Worm (Caenorhabditis elegans) whole organism, L4 larva: ENCODE results near the gene arrd-24.

Experiments used
- D1046.2 ChIP-seq: fragments of 200-800 bp; sonication (Bioruptor generic); IDR thresholded peaks from 2 replicates; pipeline ENCODE4 v1.3.6; 2022; ENCODE audit warnings: missing genetic modification characterization, missing compliant biosample characterization
- F37D6.2 ChIP-seq: sonication (generic microtip); optimal IDR thresholded peaks from 2 replicates; lab custom pipeline; 2016; ENCODE audit warnings: mild to moderate bottlenecking, missing genetic modification characterization, missing compliant biosample characterization
- F44E2.7 ChIP-seq: fragments of 200-800 bp; sonication (Bioruptor generic); IDR thresholded peaks from 2 replicates; pipeline ENCODE4 v2.1.2; 2022; ENCODE audit warnings: missing genetic modification characterization, missing compliant biosample characterization
- F49E8.2 ChIP-seq: sonication (generic microtip); optimal IDR thresholded peaks from 2 replicates; lab custom pipeline; 2016; ENCODE audit warnings: missing compliant biosample characterization, mild to moderate bottlenecking, missing genetic modification characterization, borderline replicate concordance
- T26A8.4 ChIP-seq: fragments of 200-800 bp; sonication (Bioruptor generic); IDR thresholded peaks from 2 replicates; pipeline ENCODE4 v1.3.6; 2022; ENCODE audit warnings: missing genetic modification characterization, missing compliant biosample characterization
- Y48G9A.11 ChIP-seq: fragments of 200-800 bp; sonication (Bioruptor generic); IDR thresholded peaks from 2 replicates; pipeline ENCODE4 v1.3.6; 2022; ENCODE audit warnings: missing genetic modification reagents, missing genetic modification characterization, missing compliant biosample characterization
- ZK546.5 ChIP-seq, 2 experiments: sonication (generic microtip); optimal IDR thresholded peaks; 2 replicates each; lab custom pipeline; 2017; ENCODE audit warnings: missing biosample characterization in 2 of 2, missing genetic modification characterization in 2 of 2
- ama-1 ChIP-seq: fragments of 150-350 bp; optimal IDR thresholded peaks from 2 replicates; lab custom pipeline; 2014; ENCODE audit warnings: inconsistent platforms, mixed read lengths
- arid-1 ChIP-seq: fragments of 200-800 bp; sonication (Bioruptor generic); conservative IDR thresholded peaks from 2 replicates; pipeline ENCODE4 v1.3.6; 2022; ENCODE audit warnings: missing genetic modification reagents, missing genetic modification characterization, missing compliant biosample characterization
- ceh-44 ChIP-seq: fragments of 200-800 bp; sonication (Bioruptor generic); IDR thresholded peaks from 2 replicates; pipeline ENCODE4 v1.3.6; 2022; ENCODE audit warnings: missing genetic modification reagents, missing genetic modification characterization, missing compliant biosample characterization
- ceh-62 ChIP-seq: sonication (generic microtip); optimal IDR thresholded peaks from 2 replicates; lab custom pipeline; 2017; ENCODE audit warnings: missing biosample characterization, missing genetic modification characterization
- ces-1 ChIP-seq: fragments of 150-350 bp; sonication (generic microtip); optimal IDR thresholded peaks from 4 replicates; lab custom pipeline; 2014; ENCODE audit warnings: missing biosample characterization, missing genetic modification reagents, missing genetic modification characterization
- cey-2 ChIP-seq: sonication (generic microtip); optimal IDR thresholded peaks from 3 replicates; lab custom pipeline; 2017; ENCODE audit warnings: missing genetic modification characterization, mild to moderate bottlenecking, missing compliant biosample characterization, antibody characterized with exemption, borderline replicate concordance; ENCODE audit not compliant: insufficient read depth
- ctbp-1 ChIP-seq: fragments of 200-800 bp; sonication (Bioruptor generic); IDR thresholded peaks from 2 replicates; pipeline ENCODE4 v1.3.6; 2022; ENCODE audit warnings: missing genetic modification reagents, missing genetic modification characterization, missing compliant biosample characterization
- daf-12 ChIP-seq: fragments of 150-350 bp; optimal IDR thresholded peaks from 2 replicates; lab custom pipeline; 2014; ENCODE audit warnings: missing biosample characterization, missing genetic modification reagents, missing genetic modification characterization
- daf-16 ChIP-seq, 3 experiments: sonication (generic microtip); optimal IDR thresholded peaks; 2 replicates each; lab custom pipeline; 2016 to 2017; ENCODE audit warnings: missing genetic modification characterization in 3 of 3, missing genetic modification reagents in 3 of 3, mild to moderate bottlenecking in 2 of 3, missing compliant biosample characterization in 2 of 3, missing biosample characterization in 1 of 3, moderate library complexity in 1 of 3
- daf-8 ChIP-seq: fragments of 200-800 bp; sonication (Bioruptor generic); IDR thresholded peaks from 2 replicates; pipeline ENCODE4 v1.3.6; 2022; ENCODE audit warnings: missing genetic modification characterization, missing compliant biosample characterization
- dmd-6 ChIP-seq: fragments of 200-800 bp; sonication (Bioruptor generic); IDR thresholded peaks from 2 replicates; pipeline ENCODE4 v1.3.6; 2022; ENCODE audit warnings: missing genetic modification reagents, missing genetic modification characterization, missing compliant biosample characterization
- dmd-8 ChIP-seq: fragments of 200-800 bp; sonication (Bioruptor generic); IDR thresholded peaks from 2 replicates; pipeline ENCODE4 v1.3.6; 2022; ENCODE audit warnings: missing genetic modification characterization, missing compliant biosample characterization
- dpl-1 ChIP-seq: fragments of 150-350 bp; optimal IDR thresholded peaks from 2 replicates; lab custom pipeline; 2014; ENCODE audit warnings: missing biosample characterization, missing genetic modification reagents, missing genetic modification characterization
- duxl-1 ChIP-seq: sonication (generic microtip); optimal IDR thresholded peaks from 2 replicates; lab custom pipeline; 2016; ENCODE audit warnings: mild to moderate bottlenecking, missing genetic modification characterization, moderate library complexity, missing compliant biosample characterization; ENCODE audit not compliant: poor library complexity
- dve-1 ChIP-seq: sonication (generic microtip); optimal IDR thresholded peaks from 2 replicates; lab custom pipeline; 2017; ENCODE audit warnings: antibody characterized with exemption, mild to moderate bottlenecking, missing genetic modification characterization, missing compliant biosample characterization; ENCODE audit not compliant: insufficient read depth
- gei-8 ChIP-seq: fragments of 200-800 bp; sonication (Bioruptor generic); optimal IDR thresholded peaks from 2 replicates; lab custom pipeline; 2018; ENCODE audit warnings: mild to moderate bottlenecking, missing genetic modification characterization, missing compliant biosample characterization
- hif-1 ChIP-seq, 2 experiments: sonication (generic microtip); optimal IDR thresholded peaks; 2 replicates each; lab custom pipeline; 2016 to 2017; ENCODE audit warnings: missing compliant biosample characterization in 2 of 2, missing genetic modification characterization in 2 of 2, missing genetic modification reagents in 2 of 2, missing genotype in 2 of 2, mild to moderate bottlenecking in 1 of 2
- hlh-11 ChIP-seq: fragments of 200-800 bp; sonication (Bioruptor generic); optimal IDR thresholded peaks from 2 replicates; lab custom pipeline; 2018; ENCODE audit warnings: mild to moderate bottlenecking, missing genetic modification characterization, missing compliant biosample characterization
- hlh-30 ChIP-seq: sonication (generic microtip); optimal IDR thresholded peaks from 2 replicates; lab custom pipeline; 2017; ENCODE audit warnings: antibody characterized with exemption, mild to moderate bottlenecking, missing genetic modification characterization, missing compliant biosample characterization; ENCODE audit not compliant: insufficient read depth
- hmg-1.1 ChIP-seq: fragments of 200-800 bp; sonication (Bioruptor generic); IDR thresholded peaks from 2 replicates; pipeline ENCODE4 v1.3.6; 2022; ENCODE audit warnings: missing genetic modification reagents, missing genetic modification characterization, missing compliant biosample characterization
- lim-7 ChIP-seq: fragments of 200-800 bp; sonication (Bioruptor generic); IDR thresholded peaks from 2 replicates; pipeline ENCODE4 v1.3.6; 2022; ENCODE audit warnings: missing genetic modification characterization, missing compliant biosample characterization
- lin-39 ChIP-seq: fragments of 150-350 bp; optimal IDR thresholded peaks from 2 replicates; lab custom pipeline; 2014; ENCODE audit warnings: missing biosample characterization, missing genetic modification reagents, missing genetic modification characterization
- lir-3 ChIP-seq: sonication (generic microtip); optimal IDR thresholded peaks from 2 replicates; lab custom pipeline; 2016; ENCODE audit warnings: mild to moderate bottlenecking, missing genetic modification characterization, missing compliant biosample characterization
- mdl-1 ChIP-seq, 2 experiments: fragments of 150-350 bp in 1 of 2; sonication (generic microtip) in 1 of 2; optimal IDR thresholded peaks; 2 replicates each; lab custom pipeline; 2014 to 2017; ENCODE audit warnings: missing biosample characterization in 2 of 2, missing genetic modification characterization in 2 of 2
- mdt-29 ChIP-seq: fragments of 200-800 bp; sonication (Bioruptor generic); IDR thresholded peaks from 2 replicates; pipeline ENCODE4 v1.3.6; 2022; ENCODE audit warnings: missing genetic modification reagents, missing genetic modification characterization, missing compliant biosample characterization
- mes-2 ChIP-seq: sonication (generic microtip); optimal IDR thresholded peaks from 2 replicates; lab custom pipeline; 2016; ENCODE audit warnings: missing genotype, mild to moderate bottlenecking, missing genetic modification characterization, missing compliant biosample characterization; ENCODE audit not compliant: poor library complexity, severe bottlenecking
- mxl-3 ChIP-seq: fragments of 200-800 bp; sonication (Bioruptor generic); optimal IDR thresholded peaks from 2 replicates; lab custom pipeline; 2018; ENCODE audit warnings: mild to moderate bottlenecking, missing genetic modification characterization, missing compliant biosample characterization
- nhr-11 ChIP-seq: fragments of 150-350 bp; optimal IDR thresholded peaks from 2 replicates; lab custom pipeline; 2014; ENCODE audit warnings: missing biosample characterization, missing genetic modification characterization
- nhr-237 ChIP-seq: sonication (generic microtip); optimal IDR thresholded peaks from 2 replicates; lab custom pipeline; 2017; ENCODE audit warnings: missing biosample characterization, missing genetic modification characterization
- nhr-6 ChIP-seq: fragments of 150-350 bp; optimal IDR thresholded peaks from 2 replicates; lab custom pipeline; 2014; ENCODE audit warnings: missing biosample characterization, missing genetic modification characterization
- nhr-77 ChIP-seq: fragments of 150-350 bp; optimal IDR thresholded peaks from 2 replicates; lab custom pipeline; 2014; ENCODE audit warnings: missing biosample characterization, missing genetic modification characterization
- php-3 ChIP-seq: fragments of 200-800 bp; sonication (Bioruptor generic); IDR thresholded peaks from 2 replicates; pipeline ENCODE4 v1.3.6; 2022; ENCODE audit warnings: missing genetic modification reagents, missing genetic modification characterization, missing compliant biosample characterization
- rbr-2 ChIP-seq: sonication (generic microtip); optimal IDR thresholded peaks from 2 replicates; lab custom pipeline; 2016; ENCODE audit warnings: missing genotype, missing genetic modification characterization, missing compliant biosample characterization
- saeg-2 ChIP-seq: fragments of 200-800 bp; sonication (Bioruptor generic); IDR thresholded peaks from 2 replicates; pipeline ENCODE4 v1.3.6; 2022; ENCODE audit warnings: missing genetic modification reagents, missing genetic modification characterization, missing compliant biosample characterization
- sdz-12 ChIP-seq: fragments of 200-800 bp; sonication (Bioruptor generic); optimal IDR thresholded peaks from 2 replicates; lab custom pipeline; 2018; ENCODE audit warnings: mild to moderate bottlenecking, missing genetic modification characterization, missing compliant biosample characterization
- set-16 ChIP-seq: fragments of 200-800 bp; sonication (Bioruptor generic); IDR thresholded peaks from 2 replicates; pipeline ENCODE4 v1.3.6; 2022; ENCODE audit warnings: missing genetic modification reagents, missing genetic modification characterization, missing compliant biosample characterization
- tag-97 ChIP-seq: fragments of 200-800 bp; sonication (Bioruptor generic); IDR thresholded peaks from 2 replicates; pipeline ENCODE4 v1.3.6; 2022; ENCODE audit warnings: missing genetic modification characterization, missing compliant biosample characterization
- tra-1 ChIP-seq: fragments of 200-800 bp; sonication (Bioruptor generic); IDR thresholded peaks from 2 replicates; pipeline ENCODE4 v1.3.6; 2022; ENCODE audit warnings: missing genetic modification reagents, missing genetic modification characterization, missing compliant biosample characterization
- unc-62 ChIP-seq, 3 experiments: fragments of 150-350 bp in 1 of 3; sonication (generic microtip); optimal IDR thresholded peaks in 2 of 3; peaks in 1 of 3; 1 replicate in 1 of 3; 2 replicates in 2 of 3; lab custom pipeline; 2014 to 2017; ENCODE audit warnings: missing biosample characterization in 3 of 3, missing genetic modification characterization in 3 of 3, missing genetic modification reagents in 3 of 3, missing genotype in 1 of 3
- vab-7 ChIP-seq: fragments of 200-800 bp; sonication (Bioruptor generic); IDR thresholded peaks from 2 replicates; pipeline ENCODE4 v1.3.6; 2022; ENCODE audit warnings: missing genetic modification reagents, missing genetic modification characterization, missing compliant biosample characterization
- zip-2 ChIP-seq: fragments of 150-350 bp; optimal IDR thresholded peaks from 2 replicates; lab custom pipeline; 2014; ENCODE audit warnings: missing biosample characterization, missing genetic modification characterization
- ztf-11 ChIP-seq: fragments of 150-350 bp; optimal IDR thresholded peaks from 2 replicates; lab custom pipeline; 2014; ENCODE audit warnings: missing biosample characterization, missing genetic modification characterization

arrd-24 gene

DNA sequence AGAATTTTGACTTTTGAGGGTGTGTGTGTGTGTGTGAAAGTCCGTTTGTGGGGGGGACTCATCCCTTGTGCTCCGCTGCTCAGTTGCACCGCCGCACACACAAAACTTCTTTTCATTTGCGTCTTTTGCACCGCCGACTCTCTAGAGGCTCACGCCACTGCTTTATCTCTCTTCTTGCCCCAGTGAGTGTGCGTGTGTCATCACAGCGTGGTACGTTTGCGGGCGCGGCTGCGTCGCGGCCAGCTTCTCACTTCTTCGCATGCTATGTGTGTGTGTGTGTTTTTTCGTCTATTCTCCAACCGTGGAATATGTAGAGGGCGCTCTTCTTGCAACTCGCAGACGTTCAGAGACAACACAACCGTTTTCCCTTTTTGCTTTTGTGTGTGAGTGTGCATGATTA, 34.8 kb downstream of the arrd-24 start:
- TF ChIP-seq mdl-1 (tag; optimal IDR thresholded peaks at IDR 0.05; lab: Kevin White, UChicago), result peak; percentile 62 to 87
- TF ChIP-seq nhr-237 (tag; lab: Kevin White, UChicago), result no peak
- no peak for TF ChIP-seq php-3 (GFP tag; lab: Robert Waterston, UW)
- TF ChIP-seq vab-7 (GFP tag; lab: Robert Waterston, UW), result peak; percentile 35; the same call in 1 of the 2 replicates
- TF ChIP-seq unc-62 (GFP tag; optimal IDR thresholded peaks at IDR 0.05 in 1 of 2; lab: Kevin White, UChicago), result peak in 1 of 2 experiments; percentile 93
- TF ChIP-seq unc-62 (tag; optimal IDR thresholded peaks at IDR 0.05; lab: Kevin White, UChicago), result no peak
- TF ChIP-seq dve-1 (tag; lab: Kevin White, UChicago), result peak; percentile 45
- TF ChIP-seq mdt-29 (GFP tag; lab: Robert Waterston, UW), result no peak
- peak; percentile 69 for TF ChIP-seq F37D6.2 (tag; lab: Kevin White, UChicago)
- TF ChIP-seq lir-3 (tag; lab: Kevin White, UChicago), result no peak
- peak; percentile 90 for TF ChIP-seq hmg-1.1
- TF ChIP-seq ceh-44, result 0 out of 2 replicates have a peak, but pooled peaks have one; percentile 33
- TF ChIP-seq lim-7 (GFP tag; lab: Robert Waterston, UW), result no peak
- TF ChIP-seq dmd-6 (GFP tag; lab: Robert Waterston, UW), result peak; percentile 39
- no peak for TF ChIP-seq sdz-12 (GFP tag; lab: Kevin White, UChicago)
- TF ChIP-seq hlh-11 (tag; lab: Kevin White, UChicago), result peak; percentile 71
- TF ChIP-seq gei-8, result no peak
- TF ChIP-seq D1046.2 (GFP tag; lab: Robert Waterston, UW), result no peak
- TF ChIP-seq nhr-11 (tag; lab: Kevin White, UChicago), result peak; percentile 62
- TF ChIP-seq daf-8 (GFP tag; lab: Robert Waterston, UW), result no peak
- peak in 1 of 2 experiments; percentile 70 for TF ChIP-seq hif-1 (tag; optimal IDR thresholded peaks at IDR 0.05; lab: Kevin White, UChicago)
- no peak for TF ChIP-seq cey-2 (tag; lab: Kevin White, UChicago)
- TF ChIP-seq ceh-62 (tag; lab: Kevin White, UChicago), result no peak
- TF ChIP-seq T26A8.4 (GFP tag; lab: Robert Waterston, UW), result peak; percentile 43; the same call in 1 of the 2 replicates
- TF ChIP-seq F49E8.2 (tag; lab: Kevin White, UChicago), result no peak
- no peak for TF ChIP-seq dmd-8 (GFP tag; lab: Robert Waterston, UW)
- peak; percentile 64 for TF ChIP-seq set-16 (GFP tag; lab: Robert Waterston, UW)
- TF ChIP-seq nhr-6 (tag; lab: Kevin White, UChicago), result peak; percentile 64
- peak; percentile 20 for TF ChIP-seq zip-2 (tag; lab: Kevin White, UChicago)
- no peak for TF ChIP-seq Y48G9A.11 (GFP tag; lab: Robert Waterston, UW)
- 0 out of 2 replicates have a peak, but pooled peaks have one; percentile 49 for TF ChIP-seq tra-1 (GFP tag; lab: Robert Waterston, UW)
- no peak for TF ChIP-seq daf-16 (GFP tag; optimal IDR thresholded peaks at IDR 0.05; lab: Kevin White, UChicago)
- TF ChIP-seq daf-16 (tag; optimal IDR thresholded peaks at IDR 0.05; lab: Kevin White, UChicago), result peak; percentile 25
- no peak for TF ChIP-seq ztf-11 (tag; lab: Kevin White, UChicago)
- no peak for TF ChIP-seq ZK546.5 (tag; optimal IDR thresholded peaks at IDR 0.05; lab: Kevin White, UChicago)
- peak; percentile 81 for TF ChIP-seq mxl-3
- peak; percentile 81; the same call in 1 of the 2 replicates for TF ChIP-seq ctbp-1
- peak; percentile 85 for TF ChIP-seq hlh-30 (tag; lab: Kevin White, UChicago)
- peak; percentile 0 for TF ChIP-seq dpl-1 (GFP tag; lab: Kevin White, UChicago)
- peak; percentile 72 for TF ChIP-seq mes-2 (tag; lab: Kevin White, UChicago)
- 0 out of 2 replicates have a peak, but pooled peaks have one; percentile 31 for TF ChIP-seq arid-1
- TF ChIP-seq duxl-1 (tag; lab: Kevin White, UChicago), result peak; percentile 9
- peak; percentile 83 for TF ChIP-seq rbr-2
- no peak for TF ChIP-seq lin-39 (tag; lab: Kevin White, UChicago)
- TF ChIP-seq F44E2.7 (GFP tag; lab: Robert Waterston, UW), result no peak
- TF ChIP-seq saeg-2 (GFP tag; lab: Robert Waterston, UW), result 0 out of 2 replicates have a peak, but pooled peaks have one; percentile 45
- TF ChIP-seq ama-1 (lab: Kevin White, UChicago), result no peak
- TF ChIP-seq nhr-77, result peak; percentile 1
- TF ChIP-seq tag-97 (GFP tag; lab: Robert Waterston, UW), result no peak
- TF ChIP-seq ces-1 (GFP tag; lab: Kevin White, UChicago), result no peak
- TF ChIP-seq daf-12 (tag; lab: Kevin White, UChicago), result no peak
